Worm (Caenorhabditis elegans): ENCODE data around the gene F43G6.4.
A peak's percentile ranks its signal among the peaks of the same experiment; 100 is the strongest.

F43G6.4 gene

DNA sequence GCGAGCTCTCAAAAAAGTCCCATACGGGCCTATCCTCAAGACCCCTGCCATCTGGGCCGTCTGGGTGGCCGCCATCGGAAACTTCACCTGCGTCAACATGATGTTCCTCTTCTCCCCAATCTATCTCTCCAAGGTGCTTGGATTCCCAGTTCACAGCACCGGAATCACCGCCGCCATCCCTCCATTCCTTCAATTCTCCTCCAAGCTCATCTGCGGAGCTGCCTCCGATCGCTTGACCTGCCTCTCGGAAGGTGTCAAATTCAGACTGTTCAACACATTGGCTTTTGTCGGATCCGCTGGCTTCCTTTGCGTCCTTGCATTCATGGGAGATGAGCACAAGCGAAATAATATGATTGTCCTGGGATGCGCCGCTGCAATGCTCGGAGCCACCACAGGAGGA is 54.4 kb downstream of the F43G6.4 start:
- TF ChIP-seq lin-15B (tag; optimal IDR thresholded peaks at IDR 0.05) (no peak), nhr-47 (tag; optimal IDR thresholded peaks at IDR 0.05) (no peak), unc-98 (GFP tag; IDR thresholded peaks at IDR 0.05) (no peak), zag-1 (tag; optimal IDR thresholded peaks at IDR 0.05) (no peak), lsy-2 (tag; optimal IDR thresholded peaks at IDR 0.05) (no peak), tlp-1 (tag; optimal IDR thresholded peaks at IDR 0.05) (no peak), fkh-4 (tag; optimal IDR thresholded peaks at IDR 0.05; ENCODE audit: borderline replicate concordance) (no peak), unc-30 (tag; optimal IDR thresholded peaks at IDR 0.05) (no peak), fkh-10 (GFP tag; optimal IDR thresholded peaks at IDR 0.05) (no peak)

- no peak for TF ChIP-seq sox-4 (tag; optimal IDR thresholded peaks at IDR 0.05)
- peak; percentile 35 for TF ChIP-seq ama-1 (optimal IDR thresholded peaks at IDR 0.05)
- peak; percentile 3 for TF ChIP-seq nhr-47 (tag; optimal IDR thresholded peaks at IDR 0.05)
- peak in 1 of 6 experiments; percentile 43 for TF ChIP-seq elt-3 (tag; optimal IDR thresholded peaks at IDR 0.05)
Observed at ce11 chrII:11845954-11846353, 55.4 kb downstream of the F43G6.4 start.

Data from whole organism, L1 larva.